Worm (Caenorhabditis elegans): Measurements from ENCODE around the gene nol-9.
A peak's percentile ranks its signal among the peaks of the same experiment; 100 is the strongest.

The nol-9 gene

ce11 chrIV:13381823-13382222 lies 40.5 kb upstream of the nol-9 start, which contains the start of gene emc-3:
TSS of gene emc-3 (minus strand) at chrIV:13381923.
- no peak for TF ChIP-seq nhr-12 (tag; optimal IDR thresholded peaks at IDR 0.05)
- TF ChIP-seq sem-2 (GFP tag; optimal IDR thresholded peaks at IDR 0.05) = no peak
- no peak for TF ChIP-seq hlh-1 (tag; optimal IDR thresholded peaks at IDR 0.05)
- TF ChIP-seq sptf-1 (tag; optimal IDR thresholded peaks at IDR 0.05) = no peak
- TF ChIP-seq unc-120 (tag; optimal IDR thresholded peaks at IDR 0.05; ENCODE audit: poor library complexity, severe bottlenecking) = no peak
- TF ChIP-seq bed-3 (GFP tag; optimal IDR thresholded peaks at IDR 0.05) = no peak
- no peak for TF ChIP-seq ceh-83 (GFP tag; optimal IDR thresholded peaks at IDR 0.05)
- no peak for TF ChIP-seq nhr-76 (tag; optimal IDR thresholded peaks at IDR 0.05)
- no peak for TF ChIP-seq nhr-2 (tag; optimal IDR thresholded peaks at IDR 0.05)
- TF ChIP-seq nhr-237 (tag; optimal IDR thresholded peaks at IDR 0.05) = no peak

- TF ChIP-seq nhr-237 (tag; optimal IDR thresholded peaks at IDR 0.05) = no peak
- TF ChIP-seq ces-1 (GFP tag; optimal IDR thresholded peaks at IDR 0.05) = peak; percentile 91
- TF ChIP-seq ceh-83 (GFP tag; optimal IDR thresholded peaks at IDR 0.05) = no peak
- no peak for TF ChIP-seq nhr-28 (tag; optimal IDR thresholded peaks at IDR 0.05)
- no peak for TF ChIP-seq nhr-12 (tag; optimal IDR thresholded peaks at IDR 0.05)
- TF ChIP-seq flh-1 (GFP tag; optimal IDR thresholded peaks at IDR 0.05) = no peak
- TF ChIP-seq unc-39 (tag; optimal IDR thresholded peaks at IDR 0.05) = no peak
- TF ChIP-seq hlh-1 (tag; optimal IDR thresholded peaks at IDR 0.05) = no peak
Observed at ce11 chrIV:13383763-13384436, 38.4 kb upstream of the nol-9 start, which contains the start of gene rab-19. TSS of gene rab-19 (minus strand) at chrIV:13384386.

DNA sequence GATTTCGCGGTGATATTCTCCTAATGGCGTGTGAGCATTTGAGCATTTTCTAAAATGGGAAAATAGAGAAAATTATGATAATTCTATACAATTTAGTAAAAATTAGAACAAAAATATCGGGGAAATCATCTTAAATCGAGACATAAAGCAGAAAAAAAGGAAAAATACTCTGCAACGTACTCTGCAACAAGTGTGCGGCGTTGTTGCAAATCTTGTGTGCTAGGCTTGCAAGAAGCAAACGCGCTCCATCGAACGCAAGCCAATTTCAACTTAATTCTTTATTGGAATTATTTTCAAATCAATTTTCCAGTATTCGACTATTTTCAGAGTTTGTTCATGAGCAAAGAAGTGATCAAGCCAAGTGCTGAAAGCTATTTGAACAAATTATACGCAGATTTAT lies 36.3 kb upstream of the nol-9 start, which contains the start of the genes Y62E10A.20, Y62E10A.23 and mdt-9:
Gene Y62E10A.20 (minus strand): TSS at position 49 of the 400 bp plus-strand sequence.
Gene Y62E10A.23 (plus strand): TSS at position 282 of the 400 bp plus-strand sequence.
Gene mdt-9 (plus strand): TSS at position 338 of the 400 bp plus-strand sequence.
- TF ChIP-seq ham-2 (GFP tag; optimal IDR thresholded peaks at IDR 0.05) (peak; percentile 85), unc-39 (tag; optimal IDR thresholded peaks at IDR 0.05) (no peak), nhr-28 (tag; optimal IDR thresholded peaks at IDR 0.05) (peak; percentile 62), lsy-2 (tag; optimal IDR thresholded peaks at IDR 0.05) (peak; percentile 76), nhr-2 (tag; optimal IDR thresholded peaks at IDR 0.05) (peak; percentile 8), elt-1 (tag; optimal IDR thresholded peaks at IDR 0.05; ENCODE audit: borderline replicate concordance, insufficient read depth) (no peak), ces-1 (GFP tag; optimal IDR thresholded peaks at IDR 0.05) (peak; percentile 92), lin-13 (tag; optimal IDR thresholded peaks at IDR 0.05) (peak; percentile 63), tbx-8 (GFP tag; optimal IDR thresholded peaks at IDR 0.05) (no peak), bed-3 (GFP tag; optimal IDR thresholded peaks at IDR 0.05) (no peak), zip-8 (tag; optimal IDR thresholded peaks at IDR 0.05) (no peak), mep-1 (tag; optimal IDR thresholded peaks at IDR 0.05) (peak; percentile 89), mls-2 (tag; optimal IDR thresholded peaks at IDR 0.05) (peak; percentile 76), ceh-43 (GFP tag; optimal IDR thresholded peaks at IDR 0.05) (peak; percentile 74), pha-4 (tag; optimal IDR thresholded peaks at IDR 0.05) (peak; percentile 64), flh-1 (GFP tag; optimal IDR thresholded peaks at IDR 0.05) (peak; percentile 21), cnd-1 (tag; optimal IDR thresholded peaks at IDR 0.05) (peak; percentile 58), elt-3 (tag; optimal IDR thresholded peaks at IDR 0.05) (no peak), M03D4.4 (tag; optimal IDR thresholded peaks at IDR 0.05) (peak; percentile 80), unc-62 (GFP tag; optimal IDR thresholded peaks at IDR 0.05) (peak; percentile 43), nhr-76 (tag; optimal IDR thresholded peaks at IDR 0.05) (peak; percentile 64), unc-120 (tag; optimal IDR thresholded peaks at IDR 0.05; ENCODE audit: poor library complexity, severe bottlenecking) (peak; percentile 72), drap-1 (GFP tag; optimal IDR thresholded peaks at IDR 0.05) (peak; percentile 75), mab-5 (tag; optimal IDR thresholded peaks at IDR 0.05) (peak; percentile 2), ceh-39 (tag; optimal IDR thresholded peaks at IDR 0.05) (peak; percentile 78), ztf-11 (tag; optimal IDR thresholded peaks at IDR 0.05) (peak; percentile 72), lin-32 (GFP tag; optimal IDR thresholded peaks at IDR 0.05) (no peak), blmp-1 (tag; optimal IDR thresholded peaks at IDR 0.05) (peak; percentile 57), ceh-83 (GFP tag; optimal IDR thresholded peaks at IDR 0.05) (peak; percentile 69), hlh-1 (tag; optimal IDR thresholded peaks at IDR 0.05) (peak; percentile 78), nhr-237 (tag; optimal IDR thresholded peaks at IDR 0.05) (peak; percentile 66), sptf-1 (tag; optimal IDR thresholded peaks at IDR 0.05) (peak; percentile 89), snpc-4 (tag; optimal IDR thresholded peaks at IDR 0.05) (no peak), nhr-12 (tag; optimal IDR thresholded peaks at IDR 0.05) (no peak)
